Worm (Caenorhabditis elegans): ENCODE data around the gene inx-1.
A peak's percentile ranks its signal among the peaks of the same experiment; 100 is the strongest.

The inx-1 gene

DNA sequence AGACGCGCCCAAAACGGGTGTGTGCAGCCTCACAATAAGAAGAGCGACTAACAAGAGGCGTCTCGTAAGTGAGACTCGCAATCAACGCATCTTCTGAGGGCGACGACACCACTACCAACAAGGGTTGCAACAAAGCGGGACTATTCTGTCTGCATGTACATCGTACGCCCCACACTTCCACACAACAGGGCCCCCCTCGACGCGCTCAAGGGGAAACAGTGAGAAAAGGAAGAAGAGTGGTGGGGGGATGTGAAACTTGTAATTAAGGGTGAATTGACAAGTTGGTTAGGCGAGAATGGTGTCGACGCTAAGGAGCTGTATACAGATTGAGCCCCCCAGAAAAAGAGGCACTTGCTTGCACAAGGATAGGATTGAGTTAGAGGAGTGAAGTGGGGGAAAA, 2.9 kb downstream of the inx-1 start:
- no peak for TF ChIP-seq egl-27 (tag; optimal IDR thresholded peaks at IDR 0.05)
- TF ChIP-seq Y55F3AM.14 (GFP tag; optimal IDR thresholded peaks at IDR 0.05), result no peak
- TF ChIP-seq fos-1 (tag; optimal IDR thresholded peaks at IDR 0.05), result no peak
- TF ChIP-seq nhr-23 (tag; optimal IDR thresholded peaks at IDR 0.05), result no peak
- TF ChIP-seq lin-39 (tag; optimal IDR thresholded peaks at IDR 0.05), result no peak
- TF ChIP-seq nhr-10 (tag; optimal IDR thresholded peaks at IDR 0.05), result no peak
- TF ChIP-seq crh-2 (tag; optimal IDR thresholded peaks at IDR 0.05), result no peak
- no peak for TF ChIP-seq aly-2 (tag; optimal IDR thresholded peaks at IDR 0.05)
- TF ChIP-seq nhr-237 (tag; optimal IDR thresholded peaks at IDR 0.05), result no peak
- no peak for TF ChIP-seq ceh-16 (tag; optimal IDR thresholded peaks at IDR 0.05)
- TF ChIP-seq alr-1 (tag; optimal IDR thresholded peaks at IDR 0.05), result no peak
- no peak for TF ChIP-seq mbf-1 (tag; optimal IDR thresholded peaks at IDR 0.05)
- TF ChIP-seq peb-1 (tag; optimal IDR thresholded peaks at IDR 0.05), result no peak
- TF ChIP-seq F13H6.1 (tag; optimal IDR thresholded peaks at IDR 0.05), result no peak
- no peak for TF ChIP-seq mdl-1 (tag; optimal IDR thresholded peaks at IDR 0.05)
- TF ChIP-seq ceh-82 (tag; optimal IDR thresholded peaks at IDR 0.05), result no peak

DNA sequence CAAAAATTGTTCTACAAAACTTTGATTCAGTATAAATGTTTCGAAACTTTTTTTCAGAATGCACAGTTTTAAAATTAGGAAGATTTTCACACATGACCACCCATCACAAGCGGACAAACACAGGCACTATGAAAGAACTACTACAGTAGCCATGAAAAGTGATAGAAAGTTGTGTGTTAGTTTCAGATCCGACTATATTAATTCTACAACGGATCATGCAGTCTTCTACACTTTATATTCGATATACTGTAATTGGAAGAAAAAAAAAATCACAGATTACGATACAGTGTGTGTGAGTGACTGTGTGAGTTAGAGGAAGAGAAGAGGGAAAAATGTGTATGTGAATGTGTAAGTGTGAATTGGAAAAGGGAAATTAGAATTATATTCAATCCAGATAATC, 9.4 kb downstream of the inx-1 start:
- TF ChIP-seq peb-1 (tag; optimal IDR thresholded peaks at IDR 0.05), result no peak
- TF ChIP-seq Y55F3AM.14 (GFP tag; optimal IDR thresholded peaks at IDR 0.05), result no peak

DNA sequence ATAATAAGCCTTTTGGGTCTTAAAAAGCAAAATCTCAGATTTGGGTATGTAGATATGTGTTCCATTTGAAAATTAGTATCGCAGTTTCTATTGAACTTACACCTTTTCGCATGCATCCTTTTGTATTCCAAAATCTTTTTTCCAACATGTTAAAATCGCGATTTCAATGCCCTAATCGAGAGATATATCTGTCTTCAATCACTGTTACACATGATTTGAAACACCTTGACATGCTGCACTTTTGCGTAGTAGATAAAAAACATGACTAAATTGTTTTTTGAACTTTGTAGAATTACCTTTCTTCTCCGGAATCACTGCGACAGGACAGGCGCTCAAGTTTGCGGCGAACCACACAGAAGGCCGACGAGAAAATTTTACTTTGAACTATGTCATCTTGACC, 14.5 kb downstream of the inx-1 start:
- peak; percentile 33 for TF ChIP-seq sma-3 (GFP tag; optimal IDR thresholded peaks at IDR 0.05)
- TF ChIP-seq ceh-82 (tag; optimal IDR thresholded peaks at IDR 0.05), result no peak
- no peak for TF ChIP-seq dmd-4 (tag; optimal IDR thresholded peaks at IDR 0.05)
- TF ChIP-seq lin-39 (tag; optimal IDR thresholded peaks at IDR 0.05), result no peak
- TF ChIP-seq mbf-1 (tag; optimal IDR thresholded peaks at IDR 0.05), result no peak
- no peak for TF ChIP-seq F13H6.1 (tag; optimal IDR thresholded peaks at IDR 0.05)
- no peak for TF ChIP-seq elt-3 (tag; optimal IDR thresholded peaks at IDR 0.05)
- no peak for TF ChIP-seq nhr-77 (tag; optimal IDR thresholded peaks at IDR 0.05)
- no peak for TF ChIP-seq nhr-6 (tag; optimal IDR thresholded peaks at IDR 0.05)
- no peak for TF ChIP-seq Y55F3AM.14 (GFP tag; optimal IDR thresholded peaks at IDR 0.05)
- TF ChIP-seq nhr-21 (tag; optimal IDR thresholded peaks at IDR 0.05), result peak; percentile 34
- peak; percentile 74 for TF ChIP-seq sma-9 (GFP tag; optimal IDR thresholded peaks at IDR 0.05)
- no peak for TF ChIP-seq sma-9 (tag; optimal IDR thresholded peaks at IDR 0.05)
- no peak for TF ChIP-seq ztf-4 (tag; optimal IDR thresholded peaks at IDR 0.05)
- TF ChIP-seq gmeb-1 (tag; optimal IDR thresholded peaks at IDR 0.05), result no peak
- TF ChIP-seq skn-1 (tag; optimal IDR thresholded peaks at IDR 0.05), result no peak
- TF ChIP-seq elt-1 (tag; optimal IDR thresholded peaks at IDR 0.05), result peak; percentile 62

DNA sequence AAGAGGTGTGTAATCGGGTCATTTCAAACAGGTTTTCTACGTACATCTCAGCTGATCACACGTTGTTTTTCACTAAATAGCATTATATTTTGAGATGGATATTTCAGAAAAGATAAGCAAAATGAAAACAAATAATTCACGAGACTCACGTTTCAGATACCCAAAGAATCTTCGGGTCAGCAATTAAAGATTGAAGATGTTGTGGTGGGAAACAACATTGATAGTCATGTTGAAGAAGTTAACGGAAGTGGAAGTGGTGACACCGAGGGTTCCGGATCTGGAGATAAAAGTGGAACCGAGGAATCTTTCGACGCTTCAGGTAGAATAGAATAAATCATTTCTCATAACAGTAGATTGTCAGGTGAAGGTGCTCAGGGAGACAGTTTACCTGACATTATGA, 15.4 kb downstream of the inx-1 start:
- TF ChIP-seq nhr-23 (tag; optimal IDR thresholded peaks at IDR 0.05) (no peak), lin-39 (tag; optimal IDR thresholded peaks at IDR 0.05) (no peak), nhr-237 (tag; optimal IDR thresholded peaks at IDR 0.05) (no peak), lin-13 (GFP tag; optimal IDR thresholded peaks at IDR 0.05) (no peak), mab-5 (tag; optimal IDR thresholded peaks at IDR 0.05) (no peak), sma-9 (GFP tag; optimal IDR thresholded peaks at IDR 0.05) (no peak), sma-9 (tag; optimal IDR thresholded peaks at IDR 0.05) (no peak), mdl-1 (tag; optimal IDR thresholded peaks at IDR 0.05) (no peak), ceh-16 (tag; optimal IDR thresholded peaks at IDR 0.05) (no peak), unc-55 (GFP tag; optimal IDR thresholded peaks at IDR 0.05) (no peak), gmeb-1 (tag; optimal IDR thresholded peaks at IDR 0.05) (no peak), lin-11 (tag; optimal IDR thresholded peaks at IDR 0.05) (no peak), elt-3 (tag; optimal IDR thresholded peaks at IDR 0.05) (no peak), mbf-1 (tag; optimal IDR thresholded peaks at IDR 0.05) (no peak)

DNA sequence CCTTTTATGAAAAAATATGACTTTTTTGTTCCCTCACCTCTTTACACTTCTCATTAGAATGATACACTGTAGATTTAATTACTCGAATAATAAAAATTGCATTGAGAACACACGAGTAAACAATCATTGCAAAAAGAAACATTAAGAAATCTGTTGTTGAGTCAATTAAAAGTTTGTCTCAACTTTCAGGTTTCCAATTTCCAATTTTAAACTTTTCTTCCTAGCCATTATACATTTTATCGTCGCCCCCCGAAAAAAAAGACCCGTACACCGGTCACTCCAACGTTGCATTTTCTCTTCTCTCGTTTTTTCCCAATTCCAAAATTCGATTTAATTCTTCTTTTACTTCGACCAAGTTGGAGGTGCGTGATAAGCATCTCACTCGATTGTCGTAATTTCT, 16.3 kb downstream of the inx-1 start, which contains the start of gene C16E9.1:
Gene C16E9.1 (plus strand): TSS at position 301 of the 400 bp plus-strand sequence.
- no peak for TF ChIP-seq fos-1 (tag; optimal IDR thresholded peaks at IDR 0.05)
- no peak for TF ChIP-seq crh-2 (tag; optimal IDR thresholded peaks at IDR 0.05)
- no peak for TF ChIP-seq lin-13 (GFP tag; optimal IDR thresholded peaks at IDR 0.05)
- no peak for TF ChIP-seq snpc-4 (tag; optimal IDR thresholded peaks at IDR 0.05)
- no peak for TF ChIP-seq dmd-4 (tag; optimal IDR thresholded peaks at IDR 0.05)
- no peak for TF ChIP-seq gmeb-1 (tag; optimal IDR thresholded peaks at IDR 0.05)
- no peak for TF ChIP-seq sma-9 (GFP tag; optimal IDR thresholded peaks at IDR 0.05)
- no peak for TF ChIP-seq sma-9 (tag; optimal IDR thresholded peaks at IDR 0.05)
- TF ChIP-seq zag-1 (tag; optimal IDR thresholded peaks at IDR 0.05), result no peak
- no peak for TF ChIP-seq lin-11 (tag; optimal IDR thresholded peaks at IDR 0.05)
